Worm (Caenorhabditis elegans) whole organism, midembryonic: ENCODE measurements around the gene fmil-1.

ENCODE experiments used
- flt-1 ChIP-seq: fragments of 200-800 bp; sonication (Bioruptor generic); IDR thresholded peaks from 2 replicates; pipeline ENCODE4 v1.3.6; 2022; ENCODE audit warnings: missing genetic modification characterization, missing compliant biosample characterization
- klf-2 ChIP-seq: fragments of 200-800 bp; sonication (Bioruptor generic); conservative IDR thresholded peaks from 2 replicates; pipeline ENCODE4 v1.3.6; 2022; ENCODE audit warnings: missing genetic modification reagents, missing genetic modification characterization, missing compliant biosample characterization

- TF ChIP-seq klf-2 (no peak), flt-1 (GFP tag; lab: Robert Waterston, UW) (no peak)
These were observed 32.1 kb upstream of the fmil-1 start, which contains the start of gene Y37E11AL.9 for ce11 chrIV:3700554-3700953.
